Worm (Caenorhabditis elegans): ENCODE data around the gene M01H9.10.

M01H9.10 gene

DNA sequence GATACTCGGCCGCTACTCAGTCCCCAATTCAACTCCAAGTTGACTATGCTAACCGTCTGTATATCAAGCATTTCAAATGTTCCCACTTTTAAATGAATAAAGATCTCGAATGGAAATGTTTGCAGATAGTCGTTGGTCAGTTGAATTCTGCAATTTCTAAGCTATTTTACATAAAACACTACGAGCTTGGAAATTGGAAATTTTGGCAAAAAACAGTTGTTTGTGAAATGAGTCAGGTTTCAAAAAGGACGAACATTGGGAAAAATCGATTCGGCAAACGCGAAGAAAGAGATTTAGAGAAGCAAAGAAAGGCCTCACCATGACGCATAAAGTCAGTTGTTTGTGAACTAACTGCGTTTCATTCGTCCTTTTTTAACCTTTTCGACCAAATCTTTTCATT lies 33.0 kb downstream of the M01H9.10 start:
- no peak for TF ChIP-seq ztf-23 (GFP tag; IDR thresholded peaks at IDR 0.05)
- no peak for TF ChIP-seq ref-1 (GFP tag; conservative IDR thresholded peaks at IDR 0.05)
- TF ChIP-seq T22C8.4 (GFP tag; IDR thresholded peaks at IDR 0.05), result peak; percentile 82

DNA sequence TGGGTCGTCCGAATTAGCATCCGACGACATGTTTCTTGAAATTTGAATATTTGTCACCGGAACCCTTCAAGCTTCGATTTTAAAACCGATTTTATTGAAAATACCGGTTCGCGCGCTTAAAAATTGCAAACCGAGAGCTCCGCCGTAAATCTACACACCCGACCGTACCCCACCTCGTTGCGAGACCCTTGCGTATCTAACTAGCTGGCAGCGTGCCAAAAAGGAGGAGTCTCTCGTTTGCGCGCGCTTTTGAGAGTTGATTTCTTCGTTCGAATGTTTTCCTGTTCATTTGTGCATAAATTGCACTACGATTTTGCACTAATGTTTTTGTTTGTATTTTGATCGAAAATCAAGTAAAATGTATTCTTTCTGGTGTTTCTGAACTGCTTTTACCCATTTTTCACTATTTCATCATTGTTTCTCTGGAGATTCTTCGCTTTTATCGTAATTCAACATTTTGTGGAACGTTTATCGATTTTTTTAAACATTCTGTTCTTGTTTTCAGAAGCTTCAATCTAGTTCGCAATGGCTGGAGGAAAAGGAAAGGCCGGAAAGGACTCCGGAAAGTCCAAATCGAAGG lies 34.1 kb downstream of the M01H9.10 start, which contains the start of the genes wapl-1 and htz-1:
Gene wapl-1, minus strand, starts transcription at position 30 of the 580 bp plus-strand sequence.
Gene htz-1, plus strand, starts transcription at position 506 of the 580 bp plus-strand sequence.
- TF ChIP-seq ref-1 (GFP tag; conservative IDR thresholded peaks at IDR 0.05), result no peak
- TF ChIP-seq ztf-23 (GFP tag; IDR thresholded peaks at IDR 0.05), result 0 out of 2 replicates have a peak, but pooled peaks have one; percentile 54
- TF ChIP-seq cog-1 (tag; optimal IDR thresholded peaks at IDR 0.05), result peak; percentile 32
- peak; percentile 80 for TF ChIP-seq flt-1 (GFP tag; IDR thresholded peaks at IDR 0.05)

DNA sequence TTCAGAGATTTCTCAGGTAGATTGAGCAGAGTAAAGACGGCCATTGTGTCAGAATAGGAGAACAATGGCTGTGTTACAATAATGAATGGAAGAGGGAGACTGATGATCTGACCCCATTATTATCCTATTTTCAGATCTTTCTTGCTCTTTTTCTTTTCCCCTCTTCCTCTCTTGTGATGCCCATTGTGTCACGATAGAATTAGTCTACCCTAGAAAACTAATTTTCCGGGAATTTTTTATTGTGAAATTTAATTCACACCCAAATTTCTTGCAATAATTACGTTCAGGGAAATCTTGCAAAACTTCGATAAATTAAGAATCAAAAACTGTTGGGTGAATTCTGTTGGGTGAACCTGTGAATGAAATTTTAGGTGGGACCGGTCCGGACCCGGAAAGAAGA lies 38.9 kb downstream of the M01H9.10 start, which contains the start of gene fbxb-75:
Gene fbxb-75, minus strand, starts transcription at position 101 of the 400 bp plus-strand sequence.
- no peak for TF ChIP-seq tab-1 (GFP tag; IDR thresholded peaks at IDR 0.05)
- TF ChIP-seq klf-2 (GFP tag; conservative IDR thresholded peaks at IDR 0.05), result no peak
- TF ChIP-seq T22C8.4 (GFP tag; IDR thresholded peaks at IDR 0.05), result no peak
- TF ChIP-seq flt-1 (GFP tag; IDR thresholded peaks at IDR 0.05), result no peak
- TF ChIP-seq med-1 (GFP tag; optimal IDR thresholded peaks at IDR 0.05; ENCODE audit: insufficient read depth), result no peak
- TF ChIP-seq cog-1 (tag; optimal IDR thresholded peaks at IDR 0.05), result no peak
- no peak for TF ChIP-seq ref-1 (GFP tag; conservative IDR thresholded peaks at IDR 0.05)
- no peak for TF ChIP-seq ztf-29 (GFP tag; IDR thresholded peaks at IDR 0.05)
- TF ChIP-seq ztf-23 (GFP tag; IDR thresholded peaks at IDR 0.05), result no peak

DNA sequence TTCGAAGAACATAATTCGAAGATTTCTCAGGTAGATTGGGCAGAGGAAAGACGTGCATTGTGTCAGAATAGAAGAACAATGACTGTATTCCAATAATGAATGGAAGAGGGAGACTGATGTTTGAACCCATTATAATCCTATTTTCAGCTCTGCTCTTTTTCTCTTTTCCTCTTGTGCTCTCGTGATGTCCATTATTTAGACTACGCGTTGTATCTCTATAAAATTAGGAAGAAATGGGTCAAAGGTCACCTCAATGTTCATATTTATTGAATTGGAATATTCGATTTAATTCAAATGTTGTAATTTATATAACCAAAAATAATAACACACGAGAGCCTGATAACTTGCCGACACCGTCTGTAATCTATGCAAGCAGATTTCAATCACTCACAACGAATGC lies 40.7 kb downstream of the M01H9.10 start, which contains the start of gene fbxb-74:
Gene fbxb-74, minus strand, starts transcription at position 101 of the 400 bp plus-strand sequence.
- TF ChIP-seq ref-1 (GFP tag; conservative IDR thresholded peaks at IDR 0.05), result no peak
- TF ChIP-seq flt-1 (GFP tag; IDR thresholded peaks at IDR 0.05), result no peak
- TF ChIP-seq T22C8.4 (GFP tag; IDR thresholded peaks at IDR 0.05), result no peak
- no peak for TF ChIP-seq ztf-29 (GFP tag; IDR thresholded peaks at IDR 0.05)
- no peak for TF ChIP-seq ztf-23 (GFP tag; IDR thresholded peaks at IDR 0.05)
- no peak for TF ChIP-seq med-1 (GFP tag; optimal IDR thresholded peaks at IDR 0.05; ENCODE audit: insufficient read depth)
- TF ChIP-seq tab-1 (GFP tag; IDR thresholded peaks at IDR 0.05), result no peak
- no peak for TF ChIP-seq cog-1 (tag; optimal IDR thresholded peaks at IDR 0.05)
- TF ChIP-seq klf-2 (GFP tag; conservative IDR thresholded peaks at IDR 0.05), result no peak

DNA sequence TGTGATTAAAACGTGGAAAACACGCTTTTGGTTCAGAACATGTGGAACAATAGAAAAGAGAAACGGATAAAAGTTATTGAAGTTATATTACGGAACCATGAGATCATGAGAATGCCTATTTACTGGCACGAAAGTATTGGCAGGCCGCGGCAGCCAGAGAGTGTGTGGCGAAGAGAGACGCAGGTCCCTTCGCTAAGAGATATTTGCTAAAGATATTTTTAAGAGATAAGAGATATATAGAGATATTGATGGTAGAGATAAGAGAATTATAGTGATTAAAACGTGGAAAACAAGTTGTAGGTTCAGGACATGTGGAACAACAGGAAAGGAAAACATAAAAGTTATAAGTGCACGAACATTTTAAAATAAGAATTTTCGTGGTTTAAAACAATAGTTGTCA lies 42.1 kb downstream of the M01H9.10 start:
- TF ChIP-seq klf-2 (GFP tag; conservative IDR thresholded peaks at IDR 0.05), result no peak
- TF ChIP-seq tab-1 (GFP tag; IDR thresholded peaks at IDR 0.05), result no peak
- no peak for TF ChIP-seq med-1 (GFP tag; optimal IDR thresholded peaks at IDR 0.05; ENCODE audit: insufficient read depth)
- TF ChIP-seq ref-1 (GFP tag; conservative IDR thresholded peaks at IDR 0.05), result no peak
- no peak for TF ChIP-seq ztf-23 (GFP tag; IDR thresholded peaks at IDR 0.05)
- no peak for TF ChIP-seq ztf-29 (GFP tag; IDR thresholded peaks at IDR 0.05)
- TF ChIP-seq T22C8.4 (GFP tag; IDR thresholded peaks at IDR 0.05), result no peak
- TF ChIP-seq cog-1 (tag; optimal IDR thresholded peaks at IDR 0.05), result no peak
- TF ChIP-seq flt-1 (GFP tag; IDR thresholded peaks at IDR 0.05), result no peak

DNA sequence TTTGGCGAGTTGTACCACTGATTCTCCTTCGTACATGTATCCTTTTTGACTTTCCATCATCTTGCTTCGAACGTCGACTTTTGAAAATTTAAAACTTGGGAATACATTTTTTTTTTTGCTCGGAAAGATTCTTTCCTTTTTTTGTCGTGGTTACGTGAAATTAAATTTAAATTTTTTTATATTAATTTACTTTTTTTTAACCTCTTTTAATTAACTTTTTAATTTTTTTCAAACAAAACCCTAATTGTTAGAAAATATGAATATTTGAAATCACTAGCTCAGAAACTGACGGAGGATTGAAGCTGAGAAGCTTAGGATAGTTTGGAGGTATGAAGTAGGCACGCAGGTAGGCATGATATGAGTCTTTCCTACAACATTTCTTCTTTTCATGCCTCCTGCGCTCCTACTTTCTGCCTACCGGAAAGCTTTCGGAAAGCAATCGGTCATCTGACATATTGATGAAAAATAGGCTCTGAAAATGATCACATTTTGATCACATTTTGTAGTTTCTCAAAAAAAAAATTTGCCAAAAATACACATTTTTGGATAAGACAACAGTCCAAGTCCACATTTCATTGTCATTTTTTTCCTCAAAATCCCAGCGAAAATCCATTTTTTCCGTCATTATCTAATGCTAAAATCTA lies 45.4 kb downstream of the M01H9.10 start, which contains the start of the genes R08C7.8 and R08C7.4:
Gene R08C7.8, minus strand, starts transcription at position 101 of the 644 bp plus-strand sequence.
Gene R08C7.4, plus strand, starts transcription at position 594 of the 644 bp plus-strand sequence.
- TF ChIP-seq cog-1 (tag; optimal IDR thresholded peaks at IDR 0.05) (no peak), klf-2 (GFP tag; conservative IDR thresholded peaks at IDR 0.05) (no peak), ref-1 (GFP tag; conservative IDR thresholded peaks at IDR 0.05) (no peak), ztf-29 (GFP tag; IDR thresholded peaks at IDR 0.05) (no peak), ztf-23 (GFP tag; IDR thresholded peaks at IDR 0.05) (no peak), flt-1 (GFP tag; IDR thresholded peaks at IDR 0.05) (no peak), med-1 (GFP tag; optimal IDR thresholded peaks at IDR 0.05; ENCODE audit: insufficient read depth) (no peak), T22C8.4 (GFP tag; IDR thresholded peaks at IDR 0.05) (no peak), tab-1 (GFP tag; IDR thresholded peaks at IDR 0.05) (no peak)

DNA sequence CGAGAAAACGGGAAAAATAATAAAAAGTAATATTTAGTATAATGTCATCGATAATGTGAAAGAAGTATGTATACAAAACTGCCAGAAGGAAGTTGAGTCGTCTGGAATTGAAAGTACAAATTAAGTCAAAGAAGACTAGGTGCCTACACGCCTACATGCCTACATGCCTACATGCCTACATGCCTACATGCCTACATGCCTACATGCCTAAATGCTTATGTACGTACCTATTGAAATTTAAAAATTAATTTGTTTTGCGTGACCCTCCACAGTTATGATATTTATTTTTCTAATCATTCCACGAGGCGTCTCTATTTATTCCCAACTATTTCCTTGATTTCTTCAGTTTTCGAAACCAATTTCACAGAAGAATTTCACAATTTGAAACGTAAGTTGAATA lies 50.0 kb downstream of the M01H9.10 start, which contains the start of the genes str-185 and R08C7.5:
Gene str-185, minus strand, starts transcription at position 101 of the 400 bp plus-strand sequence.
Gene R08C7.5, plus strand, starts transcription at position 329 of the 400 bp plus-strand sequence.
- no peak for TF ChIP-seq flt-1 (GFP tag; IDR thresholded peaks at IDR 0.05)
- TF ChIP-seq ztf-23 (GFP tag; IDR thresholded peaks at IDR 0.05), result no peak
- TF ChIP-seq med-1 (GFP tag; optimal IDR thresholded peaks at IDR 0.05; ENCODE audit: insufficient read depth), result no peak
- no peak for TF ChIP-seq ztf-29 (GFP tag; IDR thresholded peaks at IDR 0.05)
- TF ChIP-seq T22C8.4 (GFP tag; IDR thresholded peaks at IDR 0.05), result no peak
